Fruit fly (Drosophila melanogaster) whole organism, wandering third instar larva: ENCODE measurements around the gene Kif3C.

Experiments used
- Hnf4 ChIP-seq: fragments of 200-800 bp; sonication (Bioruptor generic); optimal IDR thresholded peaks from 2 replicates; lab custom pipeline; 2016; ENCODE audit warnings: missing biosample characterization, mild to moderate bottlenecking, missing genetic modification characterization
- Hr78 ChIP-seq: fragments of >200 bp; optimal IDR thresholded peaks from 2 replicates; lab custom pipeline; 2017; ENCODE audit warnings: missing biosample characterization, missing genetic modification characterization
- OdsH ChIP-seq: fragments of 200-800 bp; sonication (Bioruptor generic); optimal IDR thresholded peaks from 2 replicates; lab custom pipeline; 2016; ENCODE audit warnings: missing biosample characterization, mild to moderate bottlenecking, missing genetic modification characterization
- dmrt93B ChIP-seq: fragments of 200-800 bp; sonication (Bioruptor generic); optimal IDR thresholded peaks from 2 replicates; lab custom pipeline; 2018; ENCODE audit warnings: missing biosample characterization, mild to moderate bottlenecking, missing genetic modification characterization
- dsf ChIP-seq: sonication (Bioruptor generic); optimal IDR thresholded peaks from 2 replicates; lab custom pipeline; 2016; ENCODE audit warnings: missing biosample characterization, missing genetic modification characterization, borderline replicate concordance
- h ChIP-seq: fragments of 200-800 bp; sonication (Bioruptor generic); optimal IDR thresholded peaks from 3 replicates; lab custom pipeline; 2016; ENCODE audit warnings: missing biosample characterization, mild to moderate bottlenecking, missing genetic modification characterization
- psq ChIP-seq: fragments of 200-800 bp; sonication (Bioruptor generic); optimal IDR thresholded peaks from 3 replicates; lab custom pipeline; 2017; ENCODE audit warnings: missing biosample characterization, mild to moderate bottlenecking, missing genetic modification characterization, moderate library complexity
- usp ChIP-seq: fragments of >200 bp; optimal IDR thresholded peaks from 2 replicates; lab custom pipeline; 2017; ENCODE audit warnings: missing biosample characterization, missing genetic modification characterization
- woc ChIP-seq: sonication (Bioruptor generic); optimal IDR thresholded peaks from 2 replicates; lab custom pipeline; 2016; ENCODE audit warnings: missing biosample characterization, mild to moderate bottlenecking, missing genetic modification characterization

- no peak for TF ChIP-seq usp (GFP tag; lab: Kevin White, UChicago)
- TF ChIP-seq h (GFP tag; lab: Kevin White, UChicago), result no peak
- no peak for TF ChIP-seq psq (GFP tag; lab: Kevin White, UChicago)
- no peak for TF ChIP-seq Hnf4 (GFP tag; lab: Kevin White, UChicago)
- TF ChIP-seq dsf (GFP tag; lab: Kevin White, UChicago), result no peak
- no peak for TF ChIP-seq OdsH (GFP tag; lab: Kevin White, UChicago)
- TF ChIP-seq Hr78, result no peak
- TF ChIP-seq dmrt93B, result no peak
- no peak for TF ChIP-seq woc (GFP tag; lab: Kevin White, UChicago)
Measured at dm6 chr4:1175156-1175555, 27.9 kb downstream of the Kif3C start.
